Fruit fly (Drosophila melanogaster) whole organism, embryonic: ENCODE results near the gene Tnpo-SR.

ENCODE experiments used
- Asciz ChIP-seq: fragments of 200-800 bp; sonication (Bioruptor generic); optimal IDR thresholded peaks from 2 replicates; lab custom pipeline; 2017; ENCODE audit warnings: missing biosample characterization, mild to moderate bottlenecking, missing genetic modification characterization, missing genetic modification reagents
- CG14667 ChIP-seq: fragments of 200-800 bp; sonication (Bioruptor generic); IDR thresholded peaks from 2 replicates; pipeline ENCODE4 v1.3.6; 2022; ENCODE audit warnings: missing biosample characterization, missing genetic modification characterization
- CG15073 ChIP-seq: fragments of 200-800 bp; sonication (Bioruptor generic); optimal IDR thresholded peaks from 2 replicates; lab custom pipeline; 2016; ENCODE audit warnings: missing biosample characterization, missing genetic modification characterization
- CG15479 ChIP-seq: fragments of 200-800 bp; sonication (Bioruptor generic); optimal IDR thresholded peaks from 3 replicates; lab custom pipeline; 2019; ENCODE audit warnings: missing biosample characterization, mild to moderate bottlenecking, missing genetic modification characterization, moderate library complexity
- CG15601 ChIP-seq: fragments of 200-800 bp; sonication (Bioruptor generic); optimal IDR thresholded peaks from 3 replicates; lab custom pipeline; 2019; ENCODE audit warnings: missing biosample characterization, mild to moderate bottlenecking, missing genetic modification characterization, moderate library complexity
- CG17612 ChIP-seq: fragments of 200-800 bp; sonication (Bioruptor generic); IDR thresholded peaks from 2 replicates; pipeline ENCODE4 v1.3.6; 2022; ENCODE audit warnings: missing biosample characterization, missing genetic modification characterization
- CG2875 ChIP-seq: fragments of 200-800 bp; sonication (Bioruptor generic); optimal IDR thresholded peaks from 2 replicates; lab custom pipeline; 2017; ENCODE audit warnings: missing biosample characterization, mild to moderate bottlenecking, missing genetic modification characterization, missing genetic modification reagents
- CG30020 ChIP-seq: fragments of 200-800 bp; optimal IDR thresholded peaks from 2 replicates; lab custom pipeline; 2019; ENCODE audit warnings: missing biosample characterization, mild to moderate bottlenecking, missing genetic modification characterization, moderate library complexity
- CG30431 ChIP-seq: fragments of 200-800 bp; sonication (Bioruptor generic); optimal IDR thresholded peaks from 2 replicates; lab custom pipeline; 2017; ENCODE audit warnings: missing biosample characterization, missing genetic modification characterization
- CG3995 ChIP-seq: fragments of 200-800 bp; sonication (Bioruptor generic); optimal IDR thresholded peaks from 3 replicates; lab custom pipeline; 2016; ENCODE audit warnings: missing biosample characterization, missing genetic modification characterization
- CG6813 ChIP-seq: fragments of 200-800 bp; sonication (Bioruptor generic); optimal IDR thresholded peaks from 2 replicates; lab custom pipeline; 2017; ENCODE audit warnings: missing biosample characterization, missing genetic modification characterization, mild to moderate bottlenecking, moderate library complexity, missing genetic modification reagents
- CG8290 ChIP-seq, 3 experiments: fragments of 200-800 bp; sonication (Bioruptor generic); optimal IDR thresholded peaks; 2 replicates each; lab custom pipeline; 2016 to 2019; ENCODE audit warnings: missing biosample characterization in 3 of 3, missing genetic modification characterization in 3 of 3, mild to moderate bottlenecking in 2 of 3, moderate library complexity in 1 of 3
- CTCF ChIP-seq: fragments of 200-800 bp; sonication (Bioruptor generic); optimal IDR thresholded peaks from 2 replicates; lab custom pipeline; 2017; ENCODE audit warnings: missing biosample characterization, mild to moderate bottlenecking, missing genetic modification characterization, moderate library complexity
- Camta ChIP-seq: fragments of 200-800 bp; sonication (Bioruptor generic); optimal IDR thresholded peaks from 2 replicates; lab custom pipeline; 2016; ENCODE audit warnings: missing biosample characterization, missing genetic modification characterization
- CoRest ChIP-seq: fragments of 200-800 bp; sonication (Bioruptor generic); optimal IDR thresholded peaks from 3 replicates; lab custom pipeline; 2018; ENCODE audit warnings: missing biosample characterization, mild to moderate bottlenecking, missing genetic modification characterization, moderate library complexity
- Dip3 ChIP-seq: fragments of 200-800 bp; sonication (Bioruptor generic); optimal IDR thresholded peaks from 3 replicates; lab custom pipeline; 2016; ENCODE audit warnings: missing biosample characterization, missing genetic modification characterization
- ERR ChIP-seq: fragments of 200-800 bp; sonication (Bioruptor generic); optimal IDR thresholded peaks from 2 replicates; lab custom pipeline; 2016; ENCODE audit warnings: missing biosample characterization, missing genetic modification characterization
- Fer3 ChIP-seq: fragments of 200-800 bp; sonication (Bioruptor generic); optimal IDR thresholded peaks from 2 replicates; lab custom pipeline; 2018; ENCODE audit warnings: missing biosample characterization, mild to moderate bottlenecking, missing genetic modification characterization, moderate library complexity
- H15 ChIP-seq: fragments of 200-800 bp; sonication (Bioruptor generic); IDR thresholded peaks from 3 replicates; pipeline ENCODE4 v1.3.6; 2022; ENCODE audit warnings: missing biosample characterization, missing genetic modification characterization
- Hmr ChIP-seq: fragments of 200-800 bp; sonication (Bioruptor generic); optimal IDR thresholded peaks from 3 replicates; lab custom pipeline; 2017; ENCODE audit warnings: mild to moderate bottlenecking, missing biosample characterization, missing genetic modification reagents, missing genetic modification characterization
- Hr51 ChIP-seq, 2 experiments: fragments of 200-800 bp; sonication (Bioruptor generic); optimal IDR thresholded peaks; 2 replicates in 1 of 2; 3 replicates in 1 of 2; lab custom pipeline; 2016 to 2018; ENCODE audit warnings: missing biosample characterization in 2 of 2, missing genetic modification characterization in 2 of 2, mild to moderate bottlenecking in 1 of 2, moderate library complexity in 1 of 2
- Jarid2 ChIP-seq: fragments of 200-800 bp; sonication (Bioruptor generic); optimal IDR thresholded peaks from 3 replicates; lab custom pipeline; 2017; ENCODE audit warnings: mild to moderate bottlenecking, missing biosample characterization, missing genetic modification reagents, missing genetic modification characterization
- Lhr ChIP-seq: fragments of 200-800 bp; sonication (Bioruptor generic); optimal IDR thresholded peaks from 3 replicates; lab custom pipeline; 2017; ENCODE audit warnings: mild to moderate bottlenecking, missing biosample characterization, missing genetic modification reagents, missing genetic modification characterization
- Max ChIP-seq: fragments of 200-800 bp; sonication (Bioruptor generic); optimal IDR thresholded peaks from 2 replicates; lab custom pipeline; 2016; ENCODE audit warnings: missing biosample characterization, mild to moderate bottlenecking, missing genetic modification characterization
- NK7.1 ChIP-seq: fragments of 200-800 bp; sonication (Bioruptor generic); optimal IDR thresholded peaks from 3 replicates; lab custom pipeline; 2016; ENCODE audit warnings: missing biosample characterization, missing genetic modification characterization
- NfI ChIP-seq: fragments of 200-800 bp; sonication (Bioruptor generic); optimal IDR thresholded peaks from 3 replicates; lab custom pipeline; 2018; ENCODE audit warnings: missing biosample characterization, mild to moderate bottlenecking, missing genetic modification characterization, moderate library complexity
- Sin3A ChIP-seq: fragments of >200 bp; optimal IDR thresholded peaks from 2 replicates; lab custom pipeline; 2018
- Sox100B ChIP-seq: fragments of 200-800 bp; sonication (Bioruptor generic); optimal IDR thresholded peaks from 3 replicates; lab custom pipeline; 2018; ENCODE audit warnings: missing biosample characterization, mild to moderate bottlenecking, missing genetic modification characterization
- cato ChIP-seq: fragments of 200-800 bp; sonication (Bioruptor generic); optimal IDR thresholded peaks from 2 replicates; lab custom pipeline; 2016; ENCODE audit warnings: missing biosample characterization, missing genetic modification characterization, borderline replicate concordance
- fu2 ChIP-seq: fragments of 200-800 bp; sonication (Bioruptor generic); optimal IDR thresholded peaks from 2 replicates; lab custom pipeline; 2016; ENCODE audit warnings: missing biosample characterization, missing genetic modification characterization
- grau ChIP-seq: fragments of 200-800 bp; optimal IDR thresholded peaks from 3 replicates; lab custom pipeline; 2019; ENCODE audit warnings: missing biosample characterization, mild to moderate bottlenecking, missing genetic modification characterization, moderate library complexity
- ken ChIP-seq: fragments of 200-800 bp; sonication (Bioruptor generic); IDR thresholded peaks from 3 replicates; pipeline ENCODE4 v1.3.6; 2022; ENCODE audit warnings: missing biosample characterization, missing genetic modification characterization
- luna ChIP-seq: fragments of 200-800 bp; sonication (Bioruptor generic); optimal IDR thresholded peaks from 2 replicates; lab custom pipeline; 2016; ENCODE audit warnings: missing biosample characterization, missing genetic modification characterization
- nerfin-2 ChIP-seq: fragments of 200-800 bp; sonication (Bioruptor generic); IDR thresholded peaks from 2 replicates; pipeline ENCODE4 v1.3.6; 2022; ENCODE audit warnings: missing biosample characterization, missing genetic modification characterization; ENCODE audit not compliant: partially characterized antibody
- onecut ChIP-seq: fragments of 200-800 bp; sonication (Bioruptor generic); IDR thresholded peaks from 2 replicates; pipeline ENCODE4 v1.3.6; 2022; ENCODE audit warnings: missing biosample characterization, missing genetic modification characterization
- org-1 ChIP-seq: fragments of 200-800 bp; sonication (Bioruptor generic); optimal IDR thresholded peaks from 2 replicates; lab custom pipeline; 2017; ENCODE audit warnings: missing biosample characterization, missing genetic modification characterization
- pb ChIP-seq: fragments of 200-800 bp; sonication (Bioruptor generic); optimal IDR thresholded peaks from 3 replicates; lab custom pipeline; 2016; ENCODE audit warnings: missing biosample characterization, missing genetic modification characterization
- ro ChIP-seq: fragments of 200-800 bp; sonication (Bioruptor generic); IDR thresholded peaks from 2 replicates; pipeline ENCODE4 v1.3.6; 2022; ENCODE audit warnings: missing biosample characterization, missing genetic modification characterization
- tio ChIP-seq: fragments of 200-800 bp; sonication (Bioruptor generic); optimal IDR thresholded peaks from 2 replicates; lab custom pipeline; 2017; ENCODE audit warnings: missing biosample characterization, missing genetic modification characterization, inconsistent platforms
- vnd ChIP-seq: fragments of 200-800 bp; sonication (Bioruptor generic); IDR thresholded peaks from 3 replicates; pipeline ENCODE4 v1.3.6; 2022; ENCODE audit warnings: missing biosample characterization, missing genetic modification characterization; ENCODE audit not compliant: partially characterized antibody
- yki ChIP-seq: fragments of >200 bp; optimal IDR thresholded peaks from 3 replicates; lab custom pipeline; 2018

Tnpo-SR gene

DNA sequence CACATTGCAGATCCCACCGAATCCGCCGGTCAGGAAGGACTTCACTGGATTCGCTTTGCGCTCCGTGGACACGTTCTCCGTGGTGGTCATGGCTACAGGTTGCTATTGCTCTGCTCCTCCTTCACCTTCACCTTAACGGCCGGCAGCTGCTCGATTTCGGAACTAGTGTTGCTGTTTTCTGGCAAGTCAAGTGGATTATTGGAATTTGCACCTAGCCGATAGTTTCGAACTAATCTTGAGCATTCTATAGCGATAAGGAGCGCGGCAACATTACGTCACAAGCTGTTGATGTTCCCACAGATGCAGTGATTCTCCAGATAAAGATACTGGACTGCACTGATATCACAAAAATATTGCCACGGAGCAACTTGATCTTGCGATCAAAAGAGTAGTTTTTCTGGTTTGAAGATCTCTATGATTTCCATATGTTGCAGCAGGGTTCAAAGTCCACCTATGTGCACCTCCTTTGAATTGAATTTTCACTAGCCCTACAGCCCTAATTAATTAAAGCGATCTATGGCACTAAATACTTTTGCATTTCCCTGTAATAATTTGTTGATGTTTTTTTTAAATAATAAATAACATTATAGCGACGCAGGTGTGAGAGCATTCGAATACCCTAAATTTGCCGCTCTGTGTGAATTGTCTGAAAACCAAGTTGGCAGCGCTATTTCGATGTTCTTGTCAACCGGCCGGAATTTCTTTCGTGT, 9.9 kb downstream of the Tnpo-SR start, which contains the start of the genes colt and HINT1 (continued):
- TF ChIP-seq Hr51 (GFP tag; optimal IDR thresholded peaks at IDR 0.05; lab: Kevin White, UChicago) (no peak), CG30020 (tag; lab: Kevin White, UChicago) (peak; percentile 72), CG3995 (GFP tag; lab: Kevin White, UChicago) (peak; percentile 80), NK7.1 (GFP tag; lab: Kevin White, UChicago) (no peak), onecut (no peak), NfI (GFP tag; lab: Kevin White, UChicago) (peak; percentile 24), CG2875 (GFP tag; lab: Kevin White, UChicago) (no peak), CG30431 (GFP tag; lab: Kevin White, UChicago) (no peak), CG14667 (GFP tag; lab: Robert Waterston, UW) (no peak), CoRest (tag; lab: Kevin White, UChicago) (peak; percentile 47), yki (lab: Kevin White, UChicago) (no peak), Lhr (GFP tag; lab: Kevin White, UChicago) (peak; percentile 33), cato (GFP tag; lab: Kevin White, UChicago) (no peak), grau (peak; percentile 38), nerfin-2 (GFP tag; lab: Robert Waterston, UW) (no peak), CG15601 (tag; lab: Kevin White, UChicago) (peak; percentile 49), CG15479 (GFP tag; lab: Kevin White, UChicago) (peak; percentile 20), Max (GFP tag; lab: Kevin White, UChicago) (peak; percentile 8), pb (GFP tag; lab: Kevin White, UChicago) (no peak), luna (no peak), Fer3 (tag; lab: Kevin White, UChicago) (no peak), Hmr (no peak), Dip3 (GFP tag; lab: Kevin White, UChicago) (no peak), Sin3A (lab: Kevin White, UChicago) (peak; percentile 78), CG15073 (GFP tag; lab: Kevin White, UChicago) (no peak), ken (no peak), tio (GFP tag; lab: Kevin White, UChicago) (no peak), ro (GFP tag; lab: Robert Waterston, UW) (no peak), Asciz (GFP tag; lab: Kevin White, UChicago) (no peak), CG6813 (GFP tag; lab: Kevin White, UChicago) (no peak), fu2 (GFP tag; lab: Kevin White, UChicago) (no peak), org-1 (GFP tag; lab: Kevin White, UChicago) (no peak), Jarid2 (GFP tag; lab: Kevin White, UChicago) (no peak), H15 (GFP tag; lab: Robert Waterston, UW) (no peak), ERR (GFP tag; lab: Kevin White, UChicago) (peak; percentile 2)

DNA sequence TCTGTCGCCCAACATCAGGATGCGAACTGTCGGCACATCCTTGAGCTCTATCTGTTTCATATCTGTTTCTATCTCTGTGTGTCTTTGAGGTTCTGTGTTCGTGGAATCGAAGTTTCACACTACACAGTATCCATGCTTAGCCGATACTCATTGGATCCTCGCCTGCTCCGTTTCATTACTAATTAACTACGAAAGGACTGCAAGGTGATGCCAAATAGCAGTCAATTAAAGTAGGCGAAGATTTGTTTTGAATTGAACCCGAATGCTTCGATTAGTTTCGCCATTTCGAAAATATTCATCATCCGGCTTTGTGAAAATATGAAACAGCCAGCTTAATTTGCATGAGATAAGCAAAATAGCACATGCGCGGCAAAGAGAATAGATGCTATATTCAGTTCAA, 12.0 kb downstream of the Tnpo-SR start, which contains the start of gene CG15399:
CG15399 (minus strand) TSS at position 101 of the 400 bp plus-strand sequence.
- TF ChIP-seq Sox100B (GFP tag; lab: Kevin White, UChicago), result no peak
- TF ChIP-seq, all 482 proteins: peak for 0

DNA sequence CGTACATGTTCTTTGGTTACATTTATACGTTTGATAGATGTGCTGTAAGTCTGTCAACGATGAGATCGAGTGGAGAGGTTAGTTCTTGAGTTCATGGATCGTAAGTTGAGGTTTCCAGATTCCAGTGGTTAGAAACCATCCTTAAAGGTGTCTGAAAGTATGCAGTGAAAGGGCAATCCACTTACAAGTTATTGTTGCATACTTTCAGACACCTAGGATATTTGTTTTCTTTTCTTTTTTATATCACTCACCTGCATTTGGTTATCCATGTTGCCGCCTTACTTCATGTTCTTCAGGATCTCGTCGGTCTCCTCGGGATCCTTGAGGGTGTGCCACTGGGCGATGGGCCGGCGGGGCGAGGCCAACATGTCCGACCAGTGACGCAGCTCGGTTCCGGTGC, 23.1 kb downstream of the Tnpo-SR start:
- TF ChIP-seq vnd (GFP tag; lab: Robert Waterston, UW) (0 out of 3 replicates have a peak, but pooled peaks have one; percentile 18), CG8290 (GFP tag; optimal IDR thresholded peaks at IDR 0.05; lab: Kevin White, UChicago) (peak; percentile 97), CG8290 (tag; optimal IDR thresholded peaks at IDR 0.05; lab: Kevin White, UChicago) (peak in 1 of 2 experiments; percentile 91), CTCF (no peak), CG17612 (GFP tag; lab: Robert Waterston, UW) (peak; percentile 88), Camta (GFP tag; lab: Kevin White, UChicago) (no peak)
